Fruit fly (Drosophila melanogaster): ENCODE results near the gene Remo.
A peak's percentile ranks its signal among the peaks of the same experiment; 100 is the strongest.

Gene Remo

DNA sequence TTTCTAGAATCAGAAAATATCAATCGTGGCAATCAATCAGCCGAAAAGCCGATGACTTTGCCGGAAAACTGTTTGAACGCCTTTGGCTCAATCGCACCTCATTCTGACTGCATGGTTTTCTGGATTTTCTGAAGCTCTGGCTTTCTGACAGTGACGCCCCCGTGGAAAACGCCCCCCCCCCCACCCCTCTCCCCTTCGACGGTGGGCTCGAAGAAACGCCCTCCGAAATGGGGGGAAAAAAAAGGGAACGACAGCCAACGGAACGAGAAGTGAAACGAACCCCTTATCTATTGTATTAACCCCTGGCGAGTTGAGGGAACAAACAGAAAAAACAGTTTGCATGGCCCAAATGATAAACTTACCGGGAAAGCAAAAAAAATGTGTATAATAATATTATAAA, 39.3 kb upstream of the Remo start:
- TF ChIP-seq sug (tag; optimal IDR thresholded peaks at IDR 0.05) = peak; percentile 28
- TF ChIP-seq CG12769 (tag; optimal IDR thresholded peaks at IDR 0.05) = peak; percentile 11
- TF ChIP-seq CG17328 (GFP tag; IDR thresholded peaks at IDR 0.05) = 0 out of 2 replicates have a peak, but pooled peaks have one; percentile 5
- TF ChIP-seq ttk (GFP tag; IDR thresholded peaks at IDR 0.05) = 0 out of 2 replicates have a peak, but pooled peaks have one; percentile 16
- TF ChIP-seq crol (GFP tag; IDR thresholded peaks at IDR 0.05) = peak; percentile 92
- no peak for TF ChIP-seq so (GFP tag; IDR thresholded peaks at IDR 0.05)
- no peak for TF ChIP-seq dimm (GFP tag; IDR thresholded peaks at IDR 0.05)
- no peak for TF ChIP-seq shn (GFP tag; optimal IDR thresholded peaks at IDR 0.05)
- TF ChIP-seq CG2199 (GFP tag; IDR thresholded peaks at IDR 0.05) = peak; percentile 31; the same call in 1 of the 3 replicates
- peak; percentile 34 for TF ChIP-seq CG5180 (GFP tag; optimal IDR thresholded peaks at IDR 0.05)
- peak; percentile 58 for TF ChIP-seq pfk (GFP tag; optimal IDR thresholded peaks at IDR 0.05)
- peak; percentile 45; the same call in 1 of the 3 replicates for TF ChIP-seq ci (GFP tag; IDR thresholded peaks at IDR 0.05)
- no peak for TF ChIP-seq croc (GFP tag; conservative IDR thresholded peaks at IDR 0.05)
- peak; percentile 47 for TF ChIP-seq lab (GFP tag; optimal IDR thresholded peaks at IDR 0.05)

DNA sequence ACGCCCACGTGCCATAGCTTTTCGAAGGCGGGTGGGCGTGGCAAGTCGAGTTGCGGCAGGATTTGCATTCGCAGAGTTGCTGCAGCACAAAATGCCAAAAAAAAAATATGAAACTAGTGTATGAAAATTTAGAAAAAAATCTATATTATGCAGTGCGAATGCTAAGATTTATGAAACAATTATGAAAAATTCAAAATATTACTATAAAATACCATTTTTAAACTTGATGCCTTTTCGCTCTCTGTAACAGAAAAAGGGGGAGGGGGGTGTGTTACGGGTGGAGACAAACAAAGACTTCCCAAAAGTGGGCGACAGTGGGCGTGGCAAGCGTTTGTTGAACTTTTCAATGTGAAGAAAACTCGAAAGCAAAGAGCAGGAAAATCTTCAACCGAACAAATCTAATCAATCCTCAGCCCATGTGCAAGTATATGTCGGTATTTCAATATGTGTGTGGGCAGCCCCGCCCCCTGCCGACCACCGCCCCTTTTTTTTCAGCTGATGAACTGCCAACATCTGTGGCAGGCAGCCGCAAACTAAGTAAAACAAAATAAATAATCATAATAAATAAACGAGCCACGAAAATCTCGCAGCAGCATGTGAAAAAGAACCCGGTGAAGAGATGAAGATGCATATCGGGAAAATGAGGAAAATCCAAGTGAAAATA, 38.0 kb upstream of the Remo start:
- no peak for TF ChIP-seq Fer1 (GFP tag; optimal IDR thresholded peaks at IDR 0.05)
- TF ChIP-seq CG2875 (GFP tag; optimal IDR thresholded peaks at IDR 0.05) = peak; percentile 27
- TF ChIP-seq eve (GFP tag; optimal IDR thresholded peaks at IDR 0.05) = peak in 1 of 2 experiments; percentile 21
- peak; percentile 36 for TF ChIP-seq phol (tag; optimal IDR thresholded peaks at IDR 0.05)
- peak; percentile 35 for TF ChIP-seq Ssrp (tag; optimal IDR thresholded peaks at IDR 0.05)
- peak; percentile 5 for TF ChIP-seq CG9437 (GFP tag; optimal IDR thresholded peaks at IDR 0.05)
- peak; percentile 22 for TF ChIP-seq CG8388 (GFP tag; optimal IDR thresholded peaks at IDR 0.05)
- TF ChIP-seq zfh1 (GFP tag; IDR thresholded peaks at IDR 0.05) = 0 out of 3 replicates have a peak, but pooled peaks have one; percentile 7
- no peak for TF ChIP-seq corto (GFP tag; optimal IDR thresholded peaks at IDR 0.05)
- peak; percentile 4 for TF ChIP-seq CG14710 (tag; optimal IDR thresholded peaks at IDR 0.05)
- TF ChIP-seq sens (GFP tag) = peak; percentile 74
- TF ChIP-seq tio (GFP tag; optimal IDR thresholded peaks at IDR 0.05) = peak; percentile 10
- TF ChIP-seq Sox102F (GFP tag; optimal IDR thresholded peaks at IDR 0.05) = peak; percentile 45
- peak; percentile 27 for TF ChIP-seq CG18262 (tag; optimal IDR thresholded peaks at IDR 0.05)
- TF ChIP-seq bsh (GFP tag; optimal IDR thresholded peaks at IDR 0.05) = peak in 1 of 2 experiments; percentile 51
- no peak for TF ChIP-seq Mrtf (GFP tag; IDR thresholded peaks at IDR 0.05)
- TF ChIP-seq sna (GFP tag; IDR thresholded peaks at IDR 0.05; ENCODE audit: partially characterized antibody) = no peak
- peak; percentile 18 for TF ChIP-seq CG4424 (GFP tag; optimal IDR thresholded peaks at IDR 0.05)
- peak; percentile 31 for TF ChIP-seq Blimp-1 (GFP tag; optimal IDR thresholded peaks at IDR 0.05)
- no peak for TF ChIP-seq oc (tag; optimal IDR thresholded peaks at IDR 0.05)
- no peak for TF ChIP-seq p53 (GFP tag; optimal IDR thresholded peaks at IDR 0.05)
- no peak for TF ChIP-seq MBD-R2 (GFP tag; IDR thresholded peaks at IDR 0.05)
- peak; percentile 12; the same call in 1 of the 2 replicates for TF ChIP-seq wor (GFP tag; IDR thresholded peaks at IDR 0.05)
- TF ChIP-seq gem (tag; optimal IDR thresholded peaks at IDR 0.05) = peak; percentile 42
- peak; percentile 24; the same call in 1 of the 2 replicates for TF ChIP-seq Ptx1 (GFP tag; IDR thresholded peaks at IDR 0.05)
- peak; percentile 21 for TF ChIP-seq CG2712 (tag; optimal IDR thresholded peaks at IDR 0.05)
- no peak for TF ChIP-seq CG11085 (GFP tag; IDR thresholded peaks at IDR 0.05)
- TF ChIP-seq nau (GFP tag; optimal IDR thresholded peaks at IDR 0.05) = peak; percentile 1
- peak; percentile 16 for TF ChIP-seq CG7556 (GFP tag; optimal IDR thresholded peaks at IDR 0.05)
- TF ChIP-seq sr (GFP tag; IDR thresholded peaks at IDR 0.05) = peak; percentile 74
- TF ChIP-seq ap (GFP tag; IDR thresholded peaks at IDR 0.05) = 0 out of 2 replicates have a peak, but pooled peaks have one; percentile 7
- TF ChIP-seq CG30403 (GFP tag; optimal IDR thresholded peaks at IDR 0.05) = peak; percentile 23
- peak; percentile 3 for TF ChIP-seq CG1602 (GFP tag; optimal IDR thresholded peaks at IDR 0.05)
- TF ChIP-seq lola (GFP tag; optimal IDR thresholded peaks at IDR 0.05) = peak in 1 of 3 experiments; percentile 22
